Worm (Caenorhabditis elegans) whole organism, L3 larva: ENCODE results near the gene srab-6.

Experiments
- R02D3.7 ChIP-seq: fragments of 150-350 bp; optimal IDR thresholded peaks from 2 replicates; lab custom pipeline; 2014; ENCODE audit warnings: missing biosample characterization, missing genetic modification characterization
- ama-1 ChIP-seq: fragments of 150-350 bp; optimal IDR thresholded peaks from 2 replicates; lab custom pipeline; 2018
- ceh-16 ChIP-seq: sonication (generic microtip); optimal IDR thresholded peaks from 2 replicates; lab custom pipeline; 2017; ENCODE audit warnings: missing biosample characterization, missing genetic modification characterization
- ceh-28 ChIP-seq: fragments of 150-350 bp; optimal IDR thresholded peaks from 2 replicates; lab custom pipeline; 2014; ENCODE audit warnings: missing biosample characterization, missing genetic modification reagents, missing genetic modification characterization
- ceh-9 ChIP-seq: sonication (generic microtip); optimal IDR thresholded peaks from 2 replicates; lab custom pipeline; 2018; ENCODE audit warnings: missing biosample characterization, missing genetic modification characterization
- daf-12 ChIP-seq: fragments of 150-350 bp; optimal IDR thresholded peaks from 2 replicates; lab custom pipeline; 2014; ENCODE audit warnings: missing biosample characterization, missing genetic modification reagents, missing genetic modification characterization
- egl-27 ChIP-seq: sonication (generic microtip); optimal IDR thresholded peaks from 4 replicates; lab custom pipeline; 2017; ENCODE audit warnings: missing biosample characterization, missing genetic modification reagents, missing genetic modification characterization
- elt-1 ChIP-seq: fragments of 150-350 bp; optimal IDR thresholded peaks from 2 replicates; lab custom pipeline; 2014; ENCODE audit warnings: missing biosample characterization, missing genetic modification characterization
- elt-2 ChIP-seq: sonication (generic microtip); optimal IDR thresholded peaks from 2 replicates; lab custom pipeline; 2016; ENCODE audit warnings: missing genetic modification reagents, mild to moderate bottlenecking, missing genetic modification characterization, missing compliant biosample characterization
- elt-3 ChIP-seq, 3 experiments: fragments of 150-350 bp in 1 of 3; sonication (generic microtip) in 2 of 3; optimal IDR thresholded peaks; 2 replicates in 2 of 3; 4 replicates in 1 of 3; lab custom pipeline; 2014 to 2017; ENCODE audit warnings: missing biosample characterization in 3 of 3, missing genetic modification characterization in 3 of 3
- fkh-10 ChIP-seq: sonication (generic microtip); optimal IDR thresholded peaks from 2 replicates; lab custom pipeline; 2017; ENCODE audit warnings: missing biosample characterization, missing genetic modification reagents, missing genetic modification characterization
- fkh-2 ChIP-seq: fragments of 150-350 bp; optimal IDR thresholded peaks from 2 replicates; lab custom pipeline; 2014; ENCODE audit warnings: missing biosample characterization, missing genetic modification reagents, missing genetic modification characterization
- fos-1 ChIP-seq: fragments of 150-350 bp; optimal IDR thresholded peaks from 2 replicates; lab custom pipeline; 2014; ENCODE audit warnings: missing biosample characterization, missing genetic modification characterization
- hmg-11 ChIP-seq: sonication (generic microtip); optimal IDR thresholded peaks from 2 replicates; lab custom pipeline; 2016; ENCODE audit warnings: missing genetic modification characterization, missing compliant biosample characterization
- jun-1 ChIP-seq: fragments of 150-350 bp; optimal IDR thresholded peaks from 2 replicates; lab custom pipeline; 2014; ENCODE audit warnings: missing biosample characterization, missing genetic modification reagents, missing genetic modification characterization
- lin-15B ChIP-seq: fragments of 150-350 bp; optimal IDR thresholded peaks from 2 replicates; lab custom pipeline; 2014; ENCODE audit warnings: missing biosample characterization, missing genetic modification characterization
- mdl-1 ChIP-seq: fragments of 150-350 bp; optimal IDR thresholded peaks from 2 replicates; lab custom pipeline; 2014; ENCODE audit warnings: missing biosample characterization, missing genetic modification characterization
- mml-1 ChIP-seq: fragments of 150-350 bp; sonication (generic microtip); optimal IDR thresholded peaks from 3 replicates; lab custom pipeline; 2014; ENCODE audit warnings: missing biosample characterization, missing genetic modification characterization
- nfya-1 ChIP-seq: sonication (generic microtip); optimal IDR thresholded peaks from 2 replicates; lab custom pipeline; 2017; ENCODE audit warnings: missing genetic modification characterization, mild to moderate bottlenecking, missing compliant biosample characterization, antibody characterized with exemption, moderate library complexity; ENCODE audit not compliant: insufficient read depth
- nhr-12 ChIP-seq: fragments of 150-350 bp; optimal IDR thresholded peaks from 2 replicates; lab custom pipeline; 2014; ENCODE audit warnings: missing biosample characterization, missing genetic modification characterization
- nhr-23 ChIP-seq: fragments of 150-350 bp; optimal IDR thresholded peaks from 2 replicates; lab custom pipeline; 2014; ENCODE audit warnings: missing biosample characterization, missing genetic modification reagents, missing genetic modification characterization
- nhr-237 ChIP-seq: fragments of 150-350 bp; optimal IDR thresholded peaks from 2 replicates; lab custom pipeline; 2014; ENCODE audit warnings: missing biosample characterization, missing genetic modification characterization
- nhr-25 ChIP-seq: sonication (generic microtip); optimal IDR thresholded peaks from 2 replicates; lab custom pipeline; 2017; ENCODE audit warnings: missing biosample characterization, missing genetic modification characterization
- nhr-43 ChIP-seq: sonication (generic microtip); optimal IDR thresholded peaks from 2 replicates; lab custom pipeline; 2016; ENCODE audit warnings: mild to moderate bottlenecking, missing genetic modification characterization, missing compliant biosample characterization; ENCODE audit not compliant: poor library complexity, severe bottlenecking
- nhr-67 ChIP-seq: fragments of 150-350 bp; optimal IDR thresholded peaks from 2 replicates; lab custom pipeline; 2014; ENCODE audit warnings: missing biosample characterization, missing genetic modification characterization
- nhr-76 ChIP-seq: fragments of 150-350 bp; sonication (generic microtip); optimal IDR thresholded peaks from 5 replicates; lab custom pipeline; 2014; ENCODE audit warnings: missing biosample characterization, missing genetic modification characterization
- nhr-77 ChIP-seq: fragments of 150-350 bp; optimal IDR thresholded peaks from 2 replicates; lab custom pipeline; 2014; ENCODE audit warnings: missing biosample characterization, missing genetic modification characterization
- pqm-1 ChIP-seq: fragments of 150-350 bp; optimal IDR thresholded peaks from 2 replicates; lab custom pipeline; 2017; ENCODE audit warnings: missing biosample characterization, missing genetic modification characterization, inconsistent platforms
- sea-2 ChIP-seq: fragments of 150-350 bp; sonication (generic microtip); optimal IDR thresholded peaks from 4 replicates; lab custom pipeline; 2014; ENCODE audit warnings: missing biosample characterization, missing genetic modification reagents, missing genetic modification characterization
- skn-1 ChIP-seq: fragments of 150-350 bp; optimal IDR thresholded peaks from 2 replicates; lab custom pipeline; 2014; ENCODE audit warnings: missing biosample characterization, missing genetic modification characterization
- tbx-2 ChIP-seq: sonication (generic microtip); optimal IDR thresholded peaks from 2 replicates; lab custom pipeline; 2016; ENCODE audit warnings: mild to moderate bottlenecking, missing genetic modification characterization, missing compliant biosample characterization
- unc-39 ChIP-seq: sonication (generic microtip); optimal IDR thresholded peaks from 4 replicates; lab custom pipeline; 2017; ENCODE audit warnings: missing biosample characterization, missing genetic modification characterization
- unc-62 ChIP-seq: fragments of 150-350 bp; sonication (generic microtip); optimal IDR thresholded peaks from 4 replicates; lab custom pipeline; 2014; ENCODE audit warnings: missing biosample characterization, missing genetic modification reagents, missing genetic modification characterization
- ztf-11 ChIP-seq: fragments of 150-350 bp; optimal IDR thresholded peaks from 2 replicates; lab custom pipeline; 2014; ENCODE audit warnings: missing biosample characterization, missing genetic modification characterization

srab-6 gene

DNA sequence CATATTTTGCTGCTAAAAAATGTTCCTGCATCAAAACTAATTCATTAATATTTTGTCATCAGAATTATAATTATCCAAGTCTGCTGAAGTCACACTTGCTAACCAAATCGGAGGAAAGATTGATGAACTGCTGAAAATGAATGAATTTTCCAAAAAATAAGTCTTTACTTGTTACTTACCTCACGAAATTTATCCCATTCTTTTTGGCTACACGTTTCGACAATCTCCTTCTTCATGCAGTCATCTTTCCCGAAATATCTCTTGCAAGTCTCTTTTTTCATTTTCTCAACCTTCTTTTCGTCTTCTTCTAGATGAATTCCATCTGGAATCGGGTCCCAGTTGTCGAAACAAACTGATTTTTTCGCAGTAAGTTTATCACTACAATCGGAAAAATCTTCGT, 6.6 kb upstream of the srab-6 start:
- TF ChIP-seq jun-1 = no peak
- no peak for TF ChIP-seq lin-15B (tag; lab: Kevin White, UChicago)
- no peak for TF ChIP-seq ceh-16
- no peak for TF ChIP-seq fkh-2 (tag; lab: Kevin White, UChicago)
- no peak for TF ChIP-seq nhr-12 (tag; lab: Kevin White, UChicago)
- TF ChIP-seq fos-1 = no peak
- TF ChIP-seq ceh-9 (tag; lab: Kevin White, UChicago) = no peak
- TF ChIP-seq nhr-237 (tag; lab: Kevin White, UChicago) = no peak
- TF ChIP-seq sea-2 (GFP tag; lab: Kevin White, UChicago) = no peak
- TF ChIP-seq hmg-11 (tag; lab: Kevin White, UChicago) = no peak
- TF ChIP-seq egl-27 (tag; lab: Kevin White, UChicago) = no peak
- no peak for TF ChIP-seq tbx-2 (tag; lab: Kevin White, UChicago)

DNA sequence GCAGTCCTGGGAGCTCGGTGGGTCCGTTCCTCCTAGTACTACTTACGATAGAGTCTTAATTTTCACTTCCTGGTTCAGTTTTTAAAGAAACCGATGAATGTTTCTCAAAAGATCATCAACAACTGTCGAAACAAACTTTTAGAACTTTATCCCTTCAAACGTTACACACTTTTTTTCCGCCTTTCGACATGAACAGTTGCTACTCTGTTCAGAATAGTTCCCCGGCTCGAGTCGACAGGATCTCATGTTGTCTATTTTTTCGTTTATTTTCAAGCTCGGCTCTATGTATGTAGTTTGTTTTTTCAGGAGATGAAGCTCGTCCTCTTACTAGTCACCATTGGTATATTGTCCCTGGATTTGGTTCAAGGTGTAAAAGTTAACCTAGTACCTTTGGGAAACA, 5.0 kb upstream of the srab-6 start, which contains the start of gene exh-1:
Gene exh-1 (plus strand): TSS at position 301 of the 400 bp plus-strand sequence.
- no peak for TF ChIP-seq ztf-11 (tag; lab: Kevin White, UChicago)
- no peak for TF ChIP-seq ceh-28 (tag; lab: Kevin White, UChicago)
- TF ChIP-seq elt-3 (tag; optimal IDR thresholded peaks at IDR 0.05; lab: Kevin White, UChicago) = no peak
- no peak for TF ChIP-seq fkh-10 (GFP tag; lab: Kevin White, UChicago)
- no peak for TF ChIP-seq R02D3.7 (tag; lab: Kevin White, UChicago)
- TF ChIP-seq sea-2 (GFP tag; lab: Kevin White, UChicago) = no peak
- no peak for TF ChIP-seq nhr-67 (tag; lab: Kevin White, UChicago)
- TF ChIP-seq elt-2 (tag; lab: Kevin White, UChicago) = no peak
- TF ChIP-seq nhr-25 = no peak
- no peak for TF ChIP-seq ceh-9 (tag; lab: Kevin White, UChicago)
- TF ChIP-seq nhr-23 (tag; lab: Kevin White, UChicago) = no peak
- no peak for TF ChIP-seq nhr-43 (tag; lab: Kevin White, UChicago)
- TF ChIP-seq mdl-1 = no peak
- no peak for TF ChIP-seq fkh-2 (tag; lab: Kevin White, UChicago)

DNA sequence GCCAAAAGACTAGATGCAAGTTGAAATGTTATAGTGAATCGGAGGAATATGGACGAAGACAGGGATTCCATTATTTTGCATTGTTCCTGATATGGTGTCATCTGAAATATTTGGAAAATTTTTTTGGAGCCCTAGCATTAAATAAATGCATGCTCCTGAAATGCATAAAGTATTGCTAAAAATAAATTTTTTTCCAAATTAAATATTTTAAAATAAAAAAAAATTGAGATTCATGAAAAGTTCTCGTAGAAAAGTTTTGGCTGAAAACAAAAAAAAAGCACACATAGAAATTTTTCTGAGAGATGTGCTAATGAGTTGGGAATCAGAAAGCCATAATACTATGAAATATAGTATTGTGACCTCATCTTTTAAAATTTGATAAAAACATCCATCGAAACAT, 3.3 kb upstream of the srab-6 start, which contains the start of gene srab-7:
Gene srab-7 (minus strand): TSS at position 101 of the 400 bp plus-strand sequence.
- TF ChIP-seq nhr-237 (tag; lab: Kevin White, UChicago) = no peak
- no peak for TF ChIP-seq ceh-28 (tag; lab: Kevin White, UChicago)
- TF ChIP-seq tbx-2 (tag; lab: Kevin White, UChicago) = no peak
- TF ChIP-seq nfya-1 = no peak
- TF ChIP-seq ceh-16 = no peak
- no peak for TF ChIP-seq ama-1 (lab: Kevin White, UChicago)
- no peak for TF ChIP-seq unc-62
- no peak for TF ChIP-seq nhr-77
- TF ChIP-seq sea-2 (GFP tag; lab: Kevin White, UChicago) = no peak
- TF ChIP-seq elt-3 (tag; optimal IDR thresholded peaks at IDR 0.05; lab: Kevin White, UChicago) = no peak

DNA sequence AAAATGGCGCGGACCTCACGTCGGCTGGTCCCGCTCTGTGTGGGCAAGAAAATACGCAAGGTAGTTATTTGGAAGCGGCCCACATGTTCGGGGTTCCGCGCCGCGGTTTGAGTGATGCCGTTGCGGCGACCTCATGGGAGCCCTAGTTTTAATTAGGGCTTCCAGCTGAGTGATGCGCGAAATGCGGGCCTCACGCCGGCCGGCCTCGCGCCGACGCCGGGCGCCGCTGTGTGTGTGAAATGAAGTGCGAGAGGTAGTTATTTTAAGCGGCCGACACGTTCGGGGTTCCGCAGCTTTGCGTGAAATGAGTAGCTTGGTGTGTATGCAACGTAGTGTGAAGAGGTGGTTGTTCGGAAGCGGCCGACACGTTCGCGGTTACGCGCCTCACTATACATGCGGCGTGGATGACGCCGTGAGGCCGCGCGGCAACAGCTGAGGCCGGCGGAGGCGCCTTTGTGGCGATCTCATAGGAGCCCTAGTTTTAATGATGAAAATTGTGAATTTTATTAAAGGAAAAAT, 1.8 kb downstream of the srab-6 start:
- no peak for TF ChIP-seq elt-1 (tag; lab: Kevin White, UChicago)
- TF ChIP-seq, all 47 proteins: peak for 0

DNA sequence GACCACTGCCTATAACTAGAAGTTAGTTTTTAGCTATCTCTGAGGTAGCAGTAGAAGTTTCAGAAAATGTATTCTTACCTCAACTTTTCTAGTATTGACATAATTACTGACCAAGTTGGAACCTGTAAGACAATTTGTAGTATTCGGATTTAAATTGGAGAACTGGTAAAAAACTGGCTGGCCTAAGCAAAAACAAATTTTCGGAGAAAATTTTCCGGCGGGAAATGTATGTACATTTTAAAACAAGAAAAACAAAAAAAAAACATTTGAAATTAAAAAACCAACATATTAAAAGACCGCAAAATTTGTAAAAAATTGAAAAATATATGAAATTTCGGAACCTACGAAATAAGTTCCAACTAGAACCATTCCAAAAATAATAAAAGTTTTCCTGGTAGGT, 4.8 kb downstream of the srab-6 start, which contains the start of gene srab-11:
Gene srab-11 (minus strand): TSS at position 101 of the 400 bp plus-strand sequence.
- no peak for TF ChIP-seq pqm-1 (tag; lab: Kevin White, UChicago)
- TF ChIP-seq nhr-43 (tag; lab: Kevin White, UChicago) = no peak
- no peak for TF ChIP-seq ceh-16
- TF ChIP-seq unc-39 (tag; lab: Kevin White, UChicago) = no peak
- no peak for TF ChIP-seq nhr-67 (tag; lab: Kevin White, UChicago)
- TF ChIP-seq mml-1 (tag; lab: Kevin White, UChicago) = no peak
- no peak for TF ChIP-seq nhr-25
- no peak for TF ChIP-seq mdl-1
- no peak for TF ChIP-seq fkh-10 (GFP tag; lab: Kevin White, UChicago)
- TF ChIP-seq tbx-2 (tag; lab: Kevin White, UChicago) = no peak
- no peak for TF ChIP-seq daf-12 (tag; lab: Kevin White, UChicago)
- TF ChIP-seq skn-1 (tag; lab: Kevin White, UChicago) = no peak
- TF ChIP-seq nhr-237 (tag; lab: Kevin White, UChicago) = no peak
- no peak for TF ChIP-seq nhr-76
- no peak for TF ChIP-seq lin-15B (tag; lab: Kevin White, UChicago)
- no peak for TF ChIP-seq jun-1
